Fruit fly (Drosophila melanogaster) whole organism, adult: ENCODE results near the gene CG4842.

Experiments used
- CG7045 ChIP-seq: fragments of 200-800 bp; sonication (Bioruptor generic); optimal IDR thresholded peaks from 2 replicates; lab custom pipeline; 2017; ENCODE audit warnings: missing biosample characterization, mild to moderate bottlenecking, missing genetic modification characterization
- Clk ChIP-seq: fragments of 200-800 bp; sonication (Bioruptor generic); optimal IDR thresholded peaks from 2 replicates; lab custom pipeline; 2017; ENCODE audit warnings: missing biosample characterization, missing genetic modification characterization

DNA sequence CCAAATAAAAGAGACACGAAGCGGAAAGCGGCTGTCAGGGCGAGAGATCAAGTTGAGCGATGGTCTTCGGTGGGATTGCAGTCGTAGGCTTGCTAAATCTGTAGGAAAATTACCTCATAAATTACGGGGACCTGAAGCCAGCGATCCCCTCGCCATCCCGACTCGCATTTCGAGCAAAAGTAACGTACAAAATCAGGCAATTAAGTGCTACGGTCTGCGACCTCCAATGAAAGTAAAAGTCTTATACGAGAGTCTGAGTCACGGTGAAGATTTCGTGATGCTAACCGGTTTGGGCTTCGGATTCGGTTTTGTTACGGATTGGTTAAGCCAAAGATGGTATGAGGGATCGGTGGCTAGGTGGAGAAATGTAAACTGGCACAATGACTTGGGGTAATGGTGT lies 28.3 kb upstream of the CG4842 start:
- TF ChIP-seq Clk (GFP tag; lab: Kevin White, UChicago), result no peak
- no peak for TF ChIP-seq CG7045 (GFP tag; lab: Kevin White, UChicago)
